Fruit fly (Drosophila melanogaster): ENCODE results near the gene GstO1.

dm6 chr3L:8514768-8515167, 9.9 kb downstream of the GstO1 start, which contains the start of gene CG6683:
- TF ChIP-seq EcR (GFP tag; optimal IDR thresholded peaks at IDR 0.05) (no peak), CG10348 (GFP tag; IDR thresholded peaks at IDR 0.05) (no peak), Pif1B (GFP tag; optimal IDR thresholded peaks at IDR 0.05) (no peak), gl (tag; optimal IDR thresholded peaks at IDR 0.05) (no peak), rn (GFP tag; IDR thresholded peaks at IDR 0.05) (no peak), Pif1A (GFP tag; optimal IDR thresholded peaks at IDR 0.05) (no peak)
